Worm (Caenorhabditis elegans): Measurements from ENCODE around the gene Y81G3A.2.

DNA sequence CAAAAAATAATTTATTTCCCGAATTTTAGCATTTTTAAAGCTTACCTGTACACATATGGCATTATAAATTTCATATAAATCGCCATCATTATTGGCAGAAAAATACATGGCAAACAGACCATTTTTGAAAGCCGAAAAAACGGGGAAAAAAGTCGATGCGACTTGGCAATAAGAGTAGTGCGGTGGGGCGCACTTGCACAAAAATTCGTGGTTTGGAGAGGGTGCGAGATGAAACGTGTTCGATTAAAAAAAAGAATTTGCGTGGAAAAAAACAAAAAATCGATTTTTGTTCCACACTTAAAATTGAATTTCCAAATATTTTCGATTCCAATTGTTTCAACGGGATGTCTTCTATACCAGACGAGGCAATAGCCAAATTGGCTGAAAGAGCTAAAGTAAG lies 44.0 kb upstream of the Y81G3A.2 start, which contains the start of gene F18A11.3:
- TF ChIP-seq him-1 (tag; optimal IDR thresholded peaks at IDR 0.05) (no peak), W03F9.2 (tag; optimal IDR thresholded peaks at IDR 0.05) (no peak), dao-5 (tag; optimal IDR thresholded peaks at IDR 0.05) (no peak)

Measured in whole organism, L4/young adult.